Fruit fly (Drosophila melanogaster): ENCODE measurements around the gene ND-ACP.

- TF ChIP-seq sens-2 (GFP tag; IDR thresholded peaks at IDR 0.05) (no peak), pita (GFP tag; optimal IDR thresholded peaks at IDR 0.05) (no peak), hth (optimal IDR thresholded peaks at IDR 0.05) (no peak), tgo (GFP tag; IDR thresholded peaks at IDR 0.05) (no peak), trem (tag; optimal IDR thresholded peaks at IDR 0.05) (no peak)
These were observed 7.0 kb upstream of the ND-ACP start, which contains the start of gene CG9184 for dm6 chr3L:1322706-1323105.
